Fruit fly (Drosophila melanogaster) whole organism, embryonic: Measurements from ENCODE around the gene FucTD.
A peak's percentile ranks its signal among the peaks of the same experiment; 100 is the strongest.

Experiments
- BtbVII ChIP-seq: fragments of 200-800 bp; sonication (Bioruptor generic); optimal IDR thresholded peaks from 3 replicates; lab custom pipeline; 2017; ENCODE audit warnings: missing biosample characterization, mild to moderate bottlenecking, missing genetic modification characterization
- CG10462 ChIP-seq: fragments of 200-800 bp; sonication (Bioruptor generic); optimal IDR thresholded peaks from 2 replicates; lab custom pipeline; 2016; ENCODE audit warnings: missing biosample characterization, missing genetic modification characterization
- CG12071 ChIP-seq: fragments of 200-800 bp; sonication (Bioruptor generic); optimal IDR thresholded peaks from 3 replicates; lab custom pipeline; 2018; ENCODE audit warnings: missing biosample characterization, mild to moderate bottlenecking, missing genetic modification characterization
- CG12219 ChIP-seq: fragments of 200-800 bp; sonication (Bioruptor generic); optimal IDR thresholded peaks from 3 replicates; lab custom pipeline; 2018; ENCODE audit warnings: missing biosample characterization, mild to moderate bottlenecking, missing genetic modification characterization
- CG12659 ChIP-seq: fragments of 200-800 bp; sonication (Bioruptor generic); optimal IDR thresholded peaks from 3 replicates; lab custom pipeline; 2017; ENCODE audit warnings: mild to moderate bottlenecking, missing biosample characterization, missing genetic modification reagents, missing genetic modification characterization
- CG12769 ChIP-seq: fragments of 200-800 bp; sonication (Bioruptor generic); optimal IDR thresholded peaks from 2 replicates; lab custom pipeline; 2019; ENCODE audit warnings: missing biosample characterization, mild to moderate bottlenecking, missing genetic modification characterization, moderate library complexity
- CG15073 ChIP-seq: fragments of 200-800 bp; sonication (Bioruptor generic); optimal IDR thresholded peaks from 2 replicates; lab custom pipeline; 2016; ENCODE audit warnings: missing biosample characterization, missing genetic modification characterization
- CG1529 ChIP-seq: fragments of 200-800 bp; sonication (Bioruptor generic); optimal IDR thresholded peaks from 3 replicates; lab custom pipeline; 2018; ENCODE audit warnings: missing biosample characterization, missing genetic modification characterization
- CG1603 ChIP-seq: fragments of 200-800 bp; sonication (Bioruptor generic); optimal IDR thresholded peaks from 2 replicates; lab custom pipeline; 2019; ENCODE audit warnings: missing biosample characterization, mild to moderate bottlenecking, missing genetic modification characterization, moderate library complexity
- CG17385 ChIP-seq: fragments of 200-800 bp; sonication (Bioruptor generic); optimal IDR thresholded peaks from 3 replicates; lab custom pipeline; 2018; ENCODE audit warnings: missing biosample characterization, mild to moderate bottlenecking, missing genetic modification characterization
- CG18476 ChIP-seq: fragments of 200-800 bp; sonication (Bioruptor generic); optimal IDR thresholded peaks from 2 replicates; lab custom pipeline; 2016; ENCODE audit warnings: missing biosample characterization, mild to moderate bottlenecking, missing genetic modification characterization
- CG18764 ChIP-seq: fragments of 200-800 bp; sonication (Bioruptor generic); optimal IDR thresholded peaks from 3 replicates; lab custom pipeline; 2016; ENCODE audit warnings: missing biosample characterization, missing genetic modification characterization
- CG33557 ChIP-seq: fragments of 200-800 bp; sonication (Bioruptor generic); optimal IDR thresholded peaks from 2 replicates; lab custom pipeline; 2019; ENCODE audit warnings: missing biosample characterization, mild to moderate bottlenecking, missing genetic modification characterization, moderate library complexity
- CG3847 ChIP-seq: fragments of 200-800 bp; sonication (Bioruptor generic); IDR thresholded peaks from 2 replicates; pipeline ENCODE4 v1.3.6; 2022; ENCODE audit warnings: missing biosample characterization, missing genetic modification characterization
- CG4282 ChIP-seq: fragments of 200-800 bp; sonication (Bioruptor generic); optimal IDR thresholded peaks from 2 replicates; lab custom pipeline; 2016; ENCODE audit warnings: missing biosample characterization, missing genetic modification characterization
- CG4328 ChIP-seq: fragments of 200-800 bp; sonication (Bioruptor generic); optimal IDR thresholded peaks from 3 replicates; lab custom pipeline; 2017; ENCODE audit warnings: missing biosample characterization, missing genetic modification reagents, missing genetic modification characterization
- CG43689 ChIP-seq: fragments of 200-800 bp; sonication (Bioruptor generic); IDR thresholded peaks from 2 replicates; pipeline ENCODE4 v1.3.6; 2022; ENCODE audit warnings: missing biosample characterization, missing genetic modification characterization
- CG5953 ChIP-seq: fragments of 200-800 bp; sonication (Bioruptor generic); IDR thresholded peaks from 2 replicates; pipeline ENCODE4 v1.3.6; 2022; ENCODE audit warnings: missing biosample characterization, missing genetic modification characterization
- CG6765 ChIP-seq: fragments of 200-800 bp; sonication (Bioruptor generic); optimal IDR thresholded peaks from 3 replicates; lab custom pipeline; 2017; ENCODE audit warnings: missing biosample characterization, mild to moderate bottlenecking, missing genetic modification characterization
- Dfd ChIP-seq, 2 experiments: fragments of >200 bp; optimal IDR thresholded peaks; 2 replicates each; lab custom pipeline; 2017; ENCODE audit warnings: missing biosample characterization in 2 of 2, missing genetic modification characterization in 2 of 2
- Ets97D ChIP-seq: fragments of 200-800 bp; sonication (Bioruptor generic); optimal IDR thresholded peaks from 3 replicates; lab custom pipeline; 2016; ENCODE audit warnings: missing biosample characterization, missing genetic modification characterization
- HmgZ ChIP-seq: fragments of 200-800 bp; sonication (Bioruptor generic); optimal IDR thresholded peaks from 2 replicates; lab custom pipeline; 2018; ENCODE audit warnings: missing biosample characterization, mild to moderate bottlenecking, missing genetic modification characterization
- Hr78 ChIP-seq, 2 experiments: fragments of 200-800 bp in 1 of 2; fragments of >200 bp in 1 of 2; sonication (Bioruptor generic) in 1 of 2; optimal IDR thresholded peaks; 2 replicates each; lab custom pipeline; 2017 to 2019; ENCODE audit warnings: missing biosample characterization in 2 of 2, missing genetic modification characterization in 2 of 2, mild to moderate bottlenecking in 1 of 2, moderate library complexity in 1 of 2
- Kr ChIP-seq: fragments of 200-800 bp; sonication (Bioruptor generic); optimal IDR thresholded peaks from 2 replicates; lab custom pipeline; 2017; ENCODE audit warnings: missing biosample characterization, mild to moderate bottlenecking, missing genetic modification characterization
- Opbp ChIP-seq: fragments of 200-800 bp; sonication (Bioruptor generic); IDR thresholded peaks from 3 replicates; pipeline ENCODE4 v1.3.6; 2022; ENCODE audit warnings: missing biosample characterization, missing genetic modification characterization; ENCODE audit not compliant: partially characterized antibody
- Sin3A ChIP-seq: fragments of >200 bp; optimal IDR thresholded peaks from 2 replicates; lab custom pipeline; 2018
- Sry-δ ChIP-seq: fragments of 200-800 bp; sonication (Bioruptor generic); optimal IDR thresholded peaks from 2 replicates; lab custom pipeline; 2016; ENCODE audit warnings: missing biosample characterization, missing genetic modification characterization
- Ssrp ChIP-seq: fragments of 200-800 bp; sonication (Bioruptor generic); optimal IDR thresholded peaks from 2 replicates; lab custom pipeline; 2018; ENCODE audit warnings: missing biosample characterization, mild to moderate bottlenecking, missing genetic modification characterization, moderate library complexity
- TFAM ChIP-seq: fragments of 200-800 bp; sonication (Bioruptor generic); optimal IDR thresholded peaks from 2 replicates; lab custom pipeline; 2017; ENCODE audit warnings: missing biosample characterization, missing genetic modification characterization, inconsistent platforms
- Trl ChIP-seq, 3 experiments: fragments of >200 bp in 2 of 3; fragments of 200-800 bp in 1 of 3; sonication (Bioruptor generic) in 1 of 3; optimal IDR thresholded peaks; 2 replicates in 1 of 3; 3 replicates in 2 of 3; lab custom pipeline; 2016 to 2017; ENCODE audit warnings: missing biosample characterization in 1 of 3, missing genetic modification characterization in 1 of 3
- aop ChIP-seq: fragments of 200-800 bp; sonication (Bioruptor generic); IDR thresholded peaks from 2 replicates; pipeline ENCODE4 v1.3.6; 2022; ENCODE audit warnings: missing biosample characterization, missing genetic modification characterization
- bcd ChIP-seq: fragments of 200-800 bp; sonication (Bioruptor generic); optimal IDR thresholded peaks from 2 replicates; lab custom pipeline; 2017; ENCODE audit warnings: missing biosample characterization, mild to moderate bottlenecking, missing genetic modification characterization
- chinmo ChIP-seq: fragments of 200-800 bp; sonication (Bioruptor generic); IDR thresholded peaks from 4 replicates; pipeline ENCODE4 v1.3.6; 2022; ENCODE audit warnings: missing biosample characterization, missing genetic modification characterization; ENCODE audit not compliant: partially characterized antibody
- ewg ChIP-seq: fragments of 200-800 bp; sonication (Bioruptor generic); optimal IDR thresholded peaks from 3 replicates; lab custom pipeline; 2017; ENCODE audit warnings: mild to moderate bottlenecking, missing biosample characterization, missing genetic modification reagents, missing genetic modification characterization
- fd3F ChIP-seq: fragments of 200-800 bp; sonication (Bioruptor generic); optimal IDR thresholded peaks from 2 replicates; lab custom pipeline; 2018; ENCODE audit warnings: missing biosample characterization, mild to moderate bottlenecking, missing genetic modification characterization, moderate library complexity
- gsb-n ChIP-seq: fragments of 200-800 bp; sonication (Bioruptor generic); optimal IDR thresholded peaks from 3 replicates; lab custom pipeline; 2018; ENCODE audit warnings: missing biosample characterization, mild to moderate bottlenecking, missing genetic modification characterization
- h ChIP-seq: fragments of >200 bp; optimal IDR thresholded peaks from 2 replicates; lab custom pipeline; 2017
- hb ChIP-seq: fragments of 200-800 bp; sonication (Bioruptor generic); IDR thresholded peaks from 3 replicates; pipeline ENCODE4 v1.3.6; 2022; ENCODE audit warnings: missing biosample characterization, missing genetic modification characterization; ENCODE audit not compliant: partially characterized antibody
- hbn ChIP-seq: fragments of 200-800 bp; sonication (Bioruptor generic); IDR thresholded peaks from 2 replicates; pipeline ENCODE4 v1.3.6; 2022; ENCODE audit warnings: missing biosample characterization, missing genetic modification characterization; ENCODE audit not compliant: partially characterized antibody
- her ChIP-seq: fragments of 200-800 bp; sonication (Bioruptor generic); optimal IDR thresholded peaks from 2 replicates; lab custom pipeline; 2016; ENCODE audit warnings: missing biosample characterization, missing genetic modification characterization
- jumu ChIP-seq: fragments of 200-800 bp; sonication (Bioruptor generic); optimal IDR thresholded peaks from 3 replicates; lab custom pipeline; 2016; ENCODE audit warnings: missing biosample characterization, missing genetic modification characterization
- ken ChIP-seq: fragments of 200-800 bp; sonication (Bioruptor generic); IDR thresholded peaks from 3 replicates; pipeline ENCODE4 v1.3.6; 2022; ENCODE audit warnings: missing biosample characterization, missing genetic modification characterization
- lbe ChIP-seq: fragments of 200-800 bp; sonication (Bioruptor generic); optimal IDR thresholded peaks from 2 replicates; lab custom pipeline; 2016; ENCODE audit warnings: missing biosample characterization, mild to moderate bottlenecking, missing genetic modification characterization
- odd ChIP-seq: fragments of 200-800 bp; sonication (Bioruptor generic); optimal IDR thresholded peaks from 2 replicates; lab custom pipeline; 2017; ENCODE audit warnings: missing biosample characterization, mild to moderate bottlenecking, missing genetic modification characterization
- salm ChIP-seq: fragments of 200-800 bp; sonication (Bioruptor generic); optimal IDR thresholded peaks from 2 replicates; lab custom pipeline; 2018; ENCODE audit warnings: missing biosample characterization, mild to moderate bottlenecking, missing genetic modification characterization
- unc-4 ChIP-seq: fragments of 200-800 bp; sonication (Bioruptor generic); IDR thresholded peaks from 2 replicates; pipeline ENCODE4 v1.3.6; 2022; ENCODE audit warnings: missing biosample characterization, missing genetic modification characterization; ENCODE audit not compliant: partially characterized antibody
- vnd ChIP-seq: fragments of 200-800 bp; sonication (Bioruptor generic); IDR thresholded peaks from 3 replicates; pipeline ENCODE4 v1.3.6; 2022; ENCODE audit warnings: missing biosample characterization, missing genetic modification characterization; ENCODE audit not compliant: partially characterized antibody
- wek ChIP-seq: fragments of 200-800 bp; sonication (Bioruptor generic); optimal IDR thresholded peaks from 3 replicates; lab custom pipeline; 2018; ENCODE audit warnings: missing biosample characterization, mild to moderate bottlenecking, missing genetic modification characterization, moderate library complexity
- z ChIP-seq: fragments of 200-800 bp; sonication (Bioruptor generic); IDR thresholded peaks from 3 replicates; pipeline ENCODE4 v1.3.6; 2022; ENCODE audit warnings: missing biosample characterization, missing genetic modification characterization

The FucTD gene

DNA sequence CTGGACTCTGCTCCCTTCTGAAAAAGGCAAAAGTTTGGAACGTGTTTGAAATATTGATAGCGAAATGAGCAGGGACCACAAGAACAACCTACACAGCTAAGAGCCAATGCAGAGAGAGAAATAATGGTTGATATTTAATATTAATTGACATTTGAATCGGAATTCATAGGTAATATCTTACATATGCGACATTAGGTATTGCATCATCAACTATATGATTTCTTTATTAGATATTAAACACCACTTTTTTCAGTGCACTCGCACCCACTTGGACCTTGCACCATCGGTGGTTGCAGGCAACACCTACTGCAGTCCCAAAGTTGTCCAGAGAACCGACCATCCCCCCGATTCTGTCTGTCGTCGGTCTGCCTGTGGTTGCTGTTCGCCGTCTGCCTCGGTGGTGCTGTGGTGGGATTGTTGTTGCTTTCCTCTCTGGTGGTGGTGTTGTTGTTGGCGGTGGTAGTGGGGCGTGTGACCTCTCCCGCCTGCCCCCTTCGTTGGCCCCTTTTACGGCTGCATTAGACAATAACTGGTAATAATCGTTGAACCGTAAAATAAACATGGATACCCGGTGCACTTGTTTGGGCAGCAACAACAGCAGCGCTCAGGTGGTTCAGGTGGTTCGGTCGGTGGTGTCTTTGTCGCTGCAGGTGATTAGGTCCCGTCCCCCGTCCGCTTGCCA is 37.0 kb upstream of the FucTD start:
- TF ChIP-seq hb (no peak), Sry-δ (GFP tag; lab: Kevin White, UChicago) (no peak), vnd (GFP tag; lab: Robert Waterston, UW) (no peak), hbn (GFP tag; lab: Robert Waterston, UW) (no peak), Ets97D (peak; percentile 3), CG5953 (GFP tag; lab: Robert Waterston, UW) (0 out of 2 replicates have a peak, but pooled peaks have one; percentile 32), CG1603 (tag; lab: Kevin White, UChicago) (peak; percentile 87), Hr78 (GFP tag; optimal IDR thresholded peaks at IDR 0.05; lab: Kevin White, UChicago) (peak in 1 of 2 experiments; percentile 90), CG4328 (GFP tag; lab: Kevin White, UChicago) (no peak), Sin3A (no peak), CG43689 (GFP tag; lab: Robert Waterston, UW) (no peak), odd (GFP tag; lab: Kevin White, UChicago) (peak; percentile 17), Trl (optimal IDR thresholded peaks at IDR 0.05; lab: Kevin White, UChicago) (no peak), Trl (GFP tag; optimal IDR thresholded peaks at IDR 0.05; lab: Kevin White, UChicago) (no peak), CG12769 (tag; lab: Kevin White, UChicago) (peak; percentile 69), HmgZ (tag; lab: Kevin White, UChicago) (no peak), BtbVII (GFP tag; lab: Kevin White, UChicago) (peak; percentile 21), h (no peak), z (0 out of 3 replicates have a peak, but pooled peaks have one; percentile 48), CG12659 (GFP tag; lab: Kevin White, UChicago) (peak; percentile 45), fd3F (GFP tag; lab: Kevin White, UChicago) (peak; percentile 3), salm (tag; lab: Kevin White, UChicago) (no peak), CG18476 (peak; percentile 29), CG10462 (GFP tag; lab: Kevin White, UChicago) (no peak), CG18764 (GFP tag; lab: Kevin White, UChicago) (no peak), CG12071 (peak; percentile 14), unc-4 (GFP tag; lab: Robert Waterston, UW) (no peak), CG1529 (GFP tag; lab: Kevin White, UChicago) (peak; percentile 64), her (GFP tag; lab: Kevin White, UChicago) (no peak), CG12219 (GFP tag; lab: Kevin White, UChicago) (peak; percentile 56), CG3847 (GFP tag; lab: Robert Waterston, UW) (peak; percentile 21; the same call in 1 of the 2 replicates), ewg (peak; percentile 57), CG15073 (GFP tag; lab: Kevin White, UChicago) (no peak), wek (GFP tag; lab: Kevin White, UChicago) (no peak), chinmo (GFP tag; lab: Robert Waterston, UW) (no peak), Dfd (GFP tag; optimal IDR thresholded peaks at IDR 0.05; lab: Kevin White, UChicago) (no peak), Opbp (GFP tag; lab: Robert Waterston, UW) (no peak), CG17385 (GFP tag; lab: Kevin White, UChicago) (peak; percentile 56), lbe (no peak), jumu (GFP tag; lab: Kevin White, UChicago) (no peak), Kr (GFP tag; lab: Kevin White, UChicago) (no peak), CG6765 (GFP tag; lab: Kevin White, UChicago) (no peak), ken (GFP tag; lab: Robert Waterston, UW) (peak; percentile 67), Ssrp (tag; lab: Kevin White, UChicago) (peak; percentile 67), bcd (GFP tag; lab: Kevin White, UChicago) (peak; percentile 60), CG33557 (GFP tag; lab: Kevin White, UChicago) (no peak), TFAM (no peak), aop (GFP tag; lab: Robert Waterston, UW) (no peak), gsb-n (tag; lab: Kevin White, UChicago) (peak; percentile 66), CG4282 (GFP tag; lab: Kevin White, UChicago) (no peak)
